Fruit fly (Drosophila melanogaster) S2 (cell line): ENCODE measurements around the gene Ugt301D1.

Experiments used
- CG8478 ChIP-seq: fragments of >200 bp; optimal IDR thresholded peaks from 2 replicates; lab custom pipeline; 2018
- CTCF ChIP-seq, 2 experiments: fragments of >200 bp; optimal IDR thresholded peaks; 2 replicates each; lab custom pipeline; 2018

dm6 chr2L:18485211-18485610, 24.1 kb upstream of the Ugt301D1 start, which contains the start of gene grnd:
- TF ChIP-seq CG8478: no peak
- TF ChIP-seq CTCF (optimal IDR thresholded peaks at IDR 0.05; lab: Kevin White, UChicago): no peak
